Worm (Caenorhabditis elegans) whole organism, L3 larva: ENCODE results near the gene T14E8.2.

Experiments used
- egl-27 ChIP-seq: sonication (generic microtip); optimal IDR thresholded peaks from 4 replicates; lab custom pipeline; 2017; ENCODE audit warnings: missing biosample characterization, missing genetic modification reagents, missing genetic modification characterization
- lin-15B ChIP-seq: fragments of 150-350 bp; optimal IDR thresholded peaks from 2 replicates; lab custom pipeline; 2014; ENCODE audit warnings: missing biosample characterization, missing genetic modification characterization
- ztf-11 ChIP-seq: fragments of 150-350 bp; optimal IDR thresholded peaks from 2 replicates; lab custom pipeline; 2014; ENCODE audit warnings: missing biosample characterization, missing genetic modification characterization

- TF ChIP-seq ztf-11 (tag; lab: Kevin White, UChicago) (no peak), lin-15B (tag; lab: Kevin White, UChicago) (no peak), egl-27 (tag; lab: Kevin White, UChicago) (no peak)
Observed at ce11 chrX:6536701-6537279, 6.0 kb upstream of the T14E8.2 start, which contains the start of gene ilys-5.
